Worm (Caenorhabditis elegans): Measurements from ENCODE around the gene ins-12.

The ins-12 gene

ce11 chrII:5599326-5600044 lies 45.1 kb downstream of the ins-12 start, which contains the start of gene C17G10.10 (continued):
- TF ChIP-seq nhr-10 (tag; optimal IDR thresholded peaks at IDR 0.05): peak; percentile 9
- no peak for TF ChIP-seq zag-1 (tag; optimal IDR thresholded peaks at IDR 0.05)
- peak; percentile 78 for TF ChIP-seq nhr-21 (tag; optimal IDR thresholded peaks at IDR 0.05)
- peak; percentile 98 for TF ChIP-seq ama-1 (optimal IDR thresholded peaks at IDR 0.05)
- no peak for TF ChIP-seq unc-39 (tag; optimal IDR thresholded peaks at IDR 0.05)
- TF ChIP-seq nhr-25 (tag; optimal IDR thresholded peaks at IDR 0.05): peak; percentile 62
- no peak for TF ChIP-seq ceh-82 (tag; optimal IDR thresholded peaks at IDR 0.05)
- no peak for TF ChIP-seq nhr-23 (tag; optimal IDR thresholded peaks at IDR 0.05)
- TF ChIP-seq lin-11 (tag; optimal IDR thresholded peaks at IDR 0.05): no peak
- peak; percentile 62 to 75 for TF ChIP-seq lsy-2 (tag; optimal IDR thresholded peaks at IDR 0.05)
- no peak for TF ChIP-seq aly-2 (tag; optimal IDR thresholded peaks at IDR 0.05)
- TF ChIP-seq dmd-4 (tag; optimal IDR thresholded peaks at IDR 0.05): no peak
- no peak for TF ChIP-seq peb-1 (tag; optimal IDR thresholded peaks at IDR 0.05)

DNA sequence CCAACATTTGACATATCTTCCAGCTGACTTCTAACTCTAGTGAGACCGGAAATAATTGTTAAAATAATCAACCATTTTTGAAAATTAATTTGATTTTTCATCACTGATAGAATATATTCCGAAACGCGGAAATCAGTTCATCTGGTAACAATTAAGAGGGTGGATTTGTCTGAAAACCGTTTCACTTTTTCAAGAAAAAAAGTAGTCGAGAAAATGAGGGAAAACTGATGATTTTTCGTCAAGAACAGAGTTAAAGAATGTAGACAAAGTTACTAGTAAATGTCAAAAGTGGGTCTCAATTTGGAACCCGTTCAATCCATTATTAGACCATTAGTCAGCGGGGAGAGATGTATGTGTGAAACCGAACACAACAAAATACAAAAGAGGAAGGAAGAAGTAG lies 48.8 kb downstream of the ins-12 start, which contains the start of gene C17G10.6:
Gene C17G10.6 (minus strand): TSS at position 101 of the 400 bp plus-strand sequence.
- TF ChIP-seq nhr-77 (tag; optimal IDR thresholded peaks at IDR 0.05): no peak
- TF ChIP-seq nhr-23 (tag; optimal IDR thresholded peaks at IDR 0.05): no peak
- TF ChIP-seq ceh-16 (tag; optimal IDR thresholded peaks at IDR 0.05): no peak
- no peak for TF ChIP-seq unc-55 (GFP tag; optimal IDR thresholded peaks at IDR 0.05)
- TF ChIP-seq aly-2 (tag; optimal IDR thresholded peaks at IDR 0.05): no peak
- TF ChIP-seq nhr-237 (tag; optimal IDR thresholded peaks at IDR 0.05): no peak
- TF ChIP-seq alr-1 (tag; optimal IDR thresholded peaks at IDR 0.05): no peak

- no peak for TF ChIP-seq sma-3 (GFP tag; optimal IDR thresholded peaks at IDR 0.05)
- TF ChIP-seq fos-1 (tag; optimal IDR thresholded peaks at IDR 0.05): no peak
- TF ChIP-seq lsy-2 (tag; optimal IDR thresholded peaks at IDR 0.05): no peak
- TF ChIP-seq nhr-10 (tag; optimal IDR thresholded peaks at IDR 0.05): no peak
- no peak for TF ChIP-seq zag-1 (tag; optimal IDR thresholded peaks at IDR 0.05)
- TF ChIP-seq aly-2 (tag; optimal IDR thresholded peaks at IDR 0.05): no peak
- no peak for TF ChIP-seq ceh-16 (tag; optimal IDR thresholded peaks at IDR 0.05)
- no peak for TF ChIP-seq unc-62 (GFP tag; optimal IDR thresholded peaks at IDR 0.05)
- TF ChIP-seq peb-1 (tag; optimal IDR thresholded peaks at IDR 0.05): no peak
- TF ChIP-seq snpc-4 (tag; optimal IDR thresholded peaks at IDR 0.05): no peak
- no peak for TF ChIP-seq ama-1 (optimal IDR thresholded peaks at IDR 0.05)
- TF ChIP-seq unc-39 (tag; optimal IDR thresholded peaks at IDR 0.05): no peak
- no peak for TF ChIP-seq nhr-237 (tag; optimal IDR thresholded peaks at IDR 0.05)
- TF ChIP-seq sem-4 (tag; optimal IDR thresholded peaks at IDR 0.05): no peak
- TF ChIP-seq blmp-1 (tag; optimal IDR thresholded peaks at IDR 0.05; ENCODE audit: insufficient read depth): no peak
- TF ChIP-seq mdl-1 (tag; optimal IDR thresholded peaks at IDR 0.05): no peak
These were observed 50.0 kb downstream of the ins-12 start for ce11 chrII:5604441-5604840.

Data from whole organism, L2 larva.